Worm (Caenorhabditis elegans): ENCODE measurements around the gene ZK1290.13.

The ZK1290.13 gene

DNA sequence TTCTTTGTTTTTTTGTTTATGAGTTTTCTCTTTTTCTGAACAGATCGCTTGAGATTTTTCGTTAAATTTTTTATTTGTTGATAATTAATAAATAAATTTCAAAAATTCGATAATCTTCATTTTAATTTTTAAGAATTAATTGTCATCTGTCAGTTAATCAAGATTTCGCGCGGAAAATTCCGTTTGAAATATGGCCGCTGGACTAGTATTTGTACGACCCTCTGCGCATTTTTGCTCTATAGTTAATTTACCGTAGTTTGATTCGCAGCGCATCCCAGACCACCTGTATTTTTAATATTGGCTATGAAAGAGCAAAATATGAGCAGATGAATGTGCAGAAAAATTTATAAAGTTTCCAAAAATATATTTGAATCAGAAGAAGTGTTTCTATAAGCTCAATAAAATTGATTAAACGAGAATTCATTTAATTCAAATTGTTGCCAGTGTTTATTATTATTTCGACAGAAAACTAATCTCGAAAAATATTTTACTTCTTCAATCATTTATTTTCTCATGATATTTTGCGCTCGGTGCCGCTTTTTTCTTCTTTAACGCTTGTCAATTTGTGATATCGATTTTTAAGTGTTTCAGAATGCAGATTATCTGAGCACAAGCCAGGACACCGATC, 2.9 kb downstream of the ZK1290.13 start, which contains the start of gene nfi-1 (continued):
- TF ChIP-seq lin-13 (GFP tag; optimal IDR thresholded peaks at IDR 0.05) (no peak), nhr-6 (tag; optimal IDR thresholded peaks at IDR 0.05) (no peak), zip-2 (tag; optimal IDR thresholded peaks at IDR 0.05) (no peak), gei-8 (GFP tag; optimal IDR thresholded peaks at IDR 0.05) (no peak), ceh-20 (GFP tag; IDR thresholded peaks at IDR 0.05) (no peak), zip-11 (GFP tag; IDR thresholded peaks at IDR 0.05) (no peak), madf-9 (GFP tag; conservative IDR thresholded peaks at IDR 0.05) (no peak), nhr-28 (tag; optimal IDR thresholded peaks at IDR 0.05) (peak; percentile 41), unc-130 (GFP tag; optimal IDR thresholded peaks at IDR 0.05) (peak; percentile 65), F10B5.3 (tag; optimal IDR thresholded peaks at IDR 0.05) (no peak), lin-29 (GFP tag; IDR thresholded peaks at IDR 0.05) (no peak), ceh-44 (GFP tag; IDR thresholded peaks at IDR 0.05) (no peak), egl-27 (tag; optimal IDR thresholded peaks at IDR 0.05) (no peak), unc-62 (GFP tag; optimal IDR thresholded peaks at IDR 0.05 in 1 of 2) (no peak), unc-62 (tag; optimal IDR thresholded peaks at IDR 0.05) (no peak), mxl-3 (GFP tag; optimal IDR thresholded peaks at IDR 0.05) (no peak), lin-38 (GFP tag; IDR thresholded peaks at IDR 0.05) (peak; percentile 66), ama-1 (optimal IDR thresholded peaks at IDR 0.05) (no peak), ces-1 (GFP tag; optimal IDR thresholded peaks at IDR 0.05) (no peak), snpc-1.2 (GFP tag; IDR thresholded peaks at IDR 0.05) (no peak), Y5F2A.4 (GFP tag; optimal IDR thresholded peaks at IDR 0.05) (no peak), duxl-1 (tag; optimal IDR thresholded peaks at IDR 0.05; ENCODE audit: poor library complexity) (no peak), saeg-2 (GFP tag; IDR thresholded peaks at IDR 0.05) (no peak), F49E8.2 (tag; optimal IDR thresholded peaks at IDR 0.05; ENCODE audit: borderline replicate concordance) (no peak), lin-1 (GFP tag; IDR thresholded peaks at IDR 0.05) (no peak), R02D3.7 (tag; optimal IDR thresholded peaks at IDR 0.05) (no peak), nhr-48 (tag; optimal IDR thresholded peaks at IDR 0.05) (no peak), arid-1 (GFP tag; conservative IDR thresholded peaks at IDR 0.05) (no peak), spr-3 (GFP tag; optimal IDR thresholded peaks at IDR 0.05) (no peak), skn-1 (tag; optimal IDR thresholded peaks at IDR 0.05) (no peak), pha-4 (GFP tag; IDR thresholded peaks at IDR 0.05) (no peak), pha-4 (tag; optimal IDR thresholded peaks at IDR 0.05) (no peak), T26A8.4 (GFP tag; IDR thresholded peaks at IDR 0.05) (no peak), cey-2 (tag; optimal IDR thresholded peaks at IDR 0.05; ENCODE audit: borderline replicate concordance, insufficient read depth) (no peak), ztf-7 (tag; optimal IDR thresholded peaks at IDR 0.05) (no peak), ctbp-1 (GFP tag; IDR thresholded peaks at IDR 0.05) (no peak), ceh-82 (tag; optimal IDR thresholded peaks at IDR 0.05) (no peak), nhr-111 (GFP tag; optimal IDR thresholded peaks at IDR 0.05) (no peak), lsy-2 (tag; optimal IDR thresholded peaks at IDR 0.05) (peak in 1 of 2 experiments; percentile 95), nhr-76 (tag; optimal IDR thresholded peaks at IDR 0.05) (no peak), hif-1 (tag; optimal IDR thresholded peaks at IDR 0.05) (peak in 1 of 2 experiments; percentile 66), ceh-28 (tag; optimal IDR thresholded peaks at IDR 0.05) (no peak), nhr-77 (tag; optimal IDR thresholded peaks at IDR 0.05) (peak; percentile 19), ceh-32 (tag; optimal IDR thresholded peaks at IDR 0.05; ENCODE audit: poor library complexity) (no peak), hmg-1.1 (GFP tag; IDR thresholded peaks at IDR 0.05) (no peak), Y105C5A.15 (GFP tag; IDR thresholded peaks at IDR 0.05) (no peak), spr-1 (tag; optimal IDR thresholded peaks at IDR 0.05) (no peak), nhr-41 (GFP tag; IDR thresholded peaks at IDR 0.05) (no peak), mdt-29 (GFP tag; IDR thresholded peaks at IDR 0.05) (no peak), php-3 (GFP tag; IDR thresholded peaks at IDR 0.05) (no peak), zfp-2 (tag; optimal IDR thresholded peaks at IDR 0.05) (no peak), tag-97 (GFP tag; IDR thresholded peaks at IDR 0.05) (no peak)

Measured in whole organism, L4 larva.